Worm (Caenorhabditis elegans) whole organism, midembryonic: ENCODE data around the gene ZK563.2.
A peak's percentile ranks its signal among the peaks of the same experiment; 100 is the strongest.

Experiments used
- T22C8.4 ChIP-seq: fragments of 200-800 bp; sonication (Bioruptor generic); IDR thresholded peaks from 2 replicates; pipeline ENCODE4 v1.3.6; 2022; ENCODE audit warnings: missing genetic modification characterization, missing compliant biosample characterization
- cog-1 ChIP-seq: sonication (generic microtip); optimal IDR thresholded peaks from 2 replicates; lab custom pipeline; 2016; ENCODE audit warnings: missing genetic modification characterization, missing compliant biosample characterization
- flt-1 ChIP-seq: fragments of 200-800 bp; sonication (Bioruptor generic); IDR thresholded peaks from 2 replicates; pipeline ENCODE4 v1.3.6; 2022; ENCODE audit warnings: missing genetic modification characterization, missing compliant biosample characterization
- klf-2 ChIP-seq: fragments of 200-800 bp; sonication (Bioruptor generic); conservative IDR thresholded peaks from 2 replicates; pipeline ENCODE4 v1.3.6; 2022; ENCODE audit warnings: missing genetic modification reagents, missing genetic modification characterization, missing compliant biosample characterization
- med-1 ChIP-seq: sonication (generic microtip); optimal IDR thresholded peaks from 2 replicates; lab custom pipeline; 2017; ENCODE audit warnings: missing genetic modification characterization, mild to moderate bottlenecking, missing compliant biosample characterization, antibody characterized with exemption, missing genetic modification reagents; ENCODE audit not compliant: insufficient read depth
- ref-1 ChIP-seq: fragments of 200-800 bp; sonication (Bioruptor generic); conservative IDR thresholded peaks from 2 replicates; pipeline ENCODE4 v1.3.6; 2022; ENCODE audit warnings: missing genetic modification reagents, missing genetic modification characterization, missing compliant biosample characterization
- tab-1 ChIP-seq: fragments of 200-800 bp; sonication (Bioruptor generic); IDR thresholded peaks from 2 replicates; pipeline ENCODE4 v1.3.6; 2022; ENCODE audit warnings: missing genetic modification characterization, missing compliant biosample characterization
- ztf-23 ChIP-seq: fragments of 200-800 bp; sonication (Bioruptor generic); IDR thresholded peaks from 2 replicates; pipeline ENCODE4 v1.3.6; 2022; ENCODE audit warnings: missing genetic modification reagents, missing genetic modification characterization, missing compliant biosample characterization
- ztf-29 ChIP-seq: fragments of 200-800 bp; sonication (Bioruptor generic); IDR thresholded peaks from 2 replicates; pipeline ENCODE4 v1.3.6; 2022; ENCODE audit warnings: missing genetic modification reagents, missing genetic modification characterization, missing compliant biosample characterization

The ZK563.2 gene

DNA sequence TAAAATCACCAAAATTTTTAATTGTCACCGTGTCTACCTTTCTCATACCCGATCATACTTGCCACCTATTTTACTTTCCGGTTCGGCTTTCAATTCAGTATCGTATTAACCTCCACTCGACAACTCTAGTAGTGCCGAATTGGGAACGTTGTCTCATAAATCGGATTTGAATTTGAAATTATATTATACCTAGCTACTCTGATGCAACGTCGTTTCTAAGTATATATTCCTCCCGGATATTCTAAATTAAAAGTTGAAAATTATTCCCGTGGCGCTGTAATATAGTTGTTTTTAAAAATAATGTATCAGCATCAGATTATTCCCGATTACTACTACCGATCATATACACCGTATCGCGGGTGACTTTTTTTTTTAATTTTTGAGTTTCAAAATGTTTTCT is at the start of gene ZK563.2:
TSS of gene ZK563.2 (plus strand) at position 301 of the 400 bp plus-strand sequence.
- TF ChIP-seq T22C8.4 (no peak), ref-1 (no peak), med-1 (GFP tag; lab: Kevin White, UChicago) (no peak), ztf-29 (no peak), cog-1 (tag; lab: Kevin White, UChicago) (no peak), klf-2 (GFP tag; lab: Robert Waterston, UW) (no peak), tab-1 (GFP tag; lab: Robert Waterston, UW) (no peak), flt-1 (GFP tag; lab: Robert Waterston, UW) (no peak), ztf-23 (no peak)

- TF ChIP-seq T22C8.4 (no peak), ztf-29 (no peak), flt-1 (GFP tag; lab: Robert Waterston, UW) (no peak), ref-1 (no peak), cog-1 (tag; lab: Kevin White, UChicago) (no peak), tab-1 (GFP tag; lab: Robert Waterston, UW) (no peak)
Measured at ce11 chrX:3326175-3326574, 42.6 kb upstream of the ZK563.2 start, which contains the start of gene F11D5.6. F11D5.6 (minus strand) TSS chrX:3326275.

DNA sequence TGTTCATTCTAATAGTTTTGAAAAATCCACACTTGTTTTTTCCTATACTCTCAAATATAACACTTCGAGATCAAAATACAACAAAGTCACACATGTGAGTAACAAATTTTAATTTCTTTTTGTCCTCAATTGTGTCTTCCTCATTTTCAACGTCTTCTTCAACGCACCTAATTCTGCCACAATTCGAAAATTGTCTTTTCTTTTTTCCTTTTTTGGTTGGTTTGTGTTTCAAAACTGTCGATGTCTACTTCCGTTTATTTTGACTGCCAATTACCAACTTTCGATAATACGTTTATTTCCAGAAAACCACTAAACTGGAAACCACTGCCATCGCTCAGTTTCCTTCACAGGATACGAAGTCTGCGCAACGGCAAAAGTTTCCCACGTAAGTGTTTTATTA is 35.9 kb upstream of the ZK563.2 start, which contains the start of gene F11D5.1:
TSS of gene F11D5.1 (plus strand) at position 301 of the 400 bp plus-strand sequence.
- TF ChIP-seq ztf-29: no peak
- TF ChIP-seq klf-2 (GFP tag; lab: Robert Waterston, UW): no peak
- no peak for TF ChIP-seq T22C8.4
- TF ChIP-seq ztf-23: no peak
- TF ChIP-seq cog-1 (tag; lab: Kevin White, UChicago): no peak
- TF ChIP-seq flt-1 (GFP tag; lab: Robert Waterston, UW): no peak
- no peak for TF ChIP-seq med-1 (GFP tag; lab: Kevin White, UChicago)
- TF ChIP-seq tab-1 (GFP tag; lab: Robert Waterston, UW): no peak
- no peak for TF ChIP-seq ref-1

- TF ChIP-seq T22C8.4 (no peak), ztf-23 (no peak), tab-1 (GFP tag; lab: Robert Waterston, UW) (no peak), med-1 (GFP tag; lab: Kevin White, UChicago) (no peak), flt-1 (GFP tag; lab: Robert Waterston, UW) (no peak), klf-2 (GFP tag; lab: Robert Waterston, UW) (no peak), ref-1 (no peak), ztf-29 (no peak), cog-1 (tag; lab: Kevin White, UChicago) (no peak)
Measured at ce11 chrX:3334115-3334514, 34.6 kb upstream of the ZK563.2 start.

DNA sequence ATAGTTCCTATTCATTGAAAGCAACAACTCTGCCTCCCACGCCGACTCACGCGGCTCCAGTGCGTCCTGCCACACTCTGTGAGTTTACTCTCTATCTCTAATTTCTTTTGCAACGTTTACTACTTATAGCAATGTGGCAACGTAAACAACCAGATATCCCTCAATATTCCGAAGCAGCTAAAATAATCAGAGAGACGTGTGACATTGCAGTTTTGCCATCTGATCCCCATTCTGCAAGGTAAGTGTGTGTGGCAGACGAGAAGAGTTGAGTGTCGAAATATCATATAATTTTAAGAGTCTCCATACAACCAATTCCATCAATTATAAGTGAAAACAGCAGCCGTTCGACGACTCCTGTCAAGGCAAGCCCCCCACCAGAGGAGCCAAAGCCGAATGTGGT is 28.9 kb upstream of the ZK563.2 start:
- TF ChIP-seq ztf-29: no peak
- TF ChIP-seq flt-1 (GFP tag; lab: Robert Waterston, UW): no peak
- no peak for TF ChIP-seq med-1 (GFP tag; lab: Kevin White, UChicago)
- no peak for TF ChIP-seq ztf-23
- TF ChIP-seq cog-1 (tag; lab: Kevin White, UChicago): no peak
- TF ChIP-seq klf-2 (GFP tag; lab: Robert Waterston, UW): no peak
- TF ChIP-seq ref-1: no peak
- no peak for TF ChIP-seq T22C8.4
- TF ChIP-seq tab-1 (GFP tag; lab: Robert Waterston, UW): no peak

- TF ChIP-seq ztf-23 (no peak), T22C8.4 (no peak), flt-1 (GFP tag; lab: Robert Waterston, UW) (no peak), med-1 (GFP tag; lab: Kevin White, UChicago) (no peak), ref-1 (no peak), klf-2 (GFP tag; lab: Robert Waterston, UW) (no peak), ztf-29 (no peak), cog-1 (tag; lab: Kevin White, UChicago) (no peak), tab-1 (GFP tag; lab: Robert Waterston, UW) (no peak)
Measured at ce11 chrX:3343620-3344197, 25.1 kb upstream of the ZK563.2 start.

DNA sequence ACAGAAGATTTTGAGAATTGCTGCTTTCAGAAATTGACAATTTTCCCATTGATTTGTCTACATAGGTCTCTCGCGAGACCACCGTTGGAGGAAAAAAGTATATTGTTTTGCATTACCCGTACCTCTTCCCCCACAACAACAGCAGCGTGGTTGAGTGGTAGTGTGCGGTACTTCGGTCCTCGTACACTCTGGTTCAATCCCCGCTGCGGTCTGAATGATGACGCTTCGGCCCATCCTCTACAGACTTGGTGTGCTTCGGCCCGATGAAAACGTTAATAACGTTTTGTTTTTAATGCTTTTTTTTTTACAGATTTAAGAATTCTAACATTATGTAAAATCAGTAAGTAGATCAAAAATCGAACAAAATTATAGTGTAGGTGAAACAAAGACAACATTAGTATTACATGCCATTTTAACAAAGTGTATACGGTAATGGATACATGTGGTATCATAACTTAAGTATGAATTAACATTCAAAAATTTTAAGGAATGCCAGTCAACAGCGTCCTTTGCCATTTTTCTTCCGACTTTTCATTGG is 20.8 kb upstream of the ZK563.2 start, which contains the start of gene ZK816.3:
TSS of gene ZK816.3 (plus strand) at position 488 of the 538 bp plus-strand sequence.
- peak; percentile 93 for TF ChIP-seq flt-1 (GFP tag; lab: Robert Waterston, UW)
- TF ChIP-seq cog-1 (tag; lab: Kevin White, UChicago): peak; percentile 20
- TF ChIP-seq med-1 (GFP tag; lab: Kevin White, UChicago): peak; percentile 9
- TF ChIP-seq ref-1: peak; percentile 78
- TF ChIP-seq ztf-29: peak; percentile 88
- TF ChIP-seq ztf-23: peak; percentile 84
- TF ChIP-seq tab-1 (GFP tag; lab: Robert Waterston, UW): peak; percentile 91
- TF ChIP-seq T22C8.4: peak; percentile 83
- 0 out of 2 replicates have a peak, but pooled peaks have one; percentile 43 for TF ChIP-seq klf-2 (GFP tag; lab: Robert Waterston, UW)

DNA sequence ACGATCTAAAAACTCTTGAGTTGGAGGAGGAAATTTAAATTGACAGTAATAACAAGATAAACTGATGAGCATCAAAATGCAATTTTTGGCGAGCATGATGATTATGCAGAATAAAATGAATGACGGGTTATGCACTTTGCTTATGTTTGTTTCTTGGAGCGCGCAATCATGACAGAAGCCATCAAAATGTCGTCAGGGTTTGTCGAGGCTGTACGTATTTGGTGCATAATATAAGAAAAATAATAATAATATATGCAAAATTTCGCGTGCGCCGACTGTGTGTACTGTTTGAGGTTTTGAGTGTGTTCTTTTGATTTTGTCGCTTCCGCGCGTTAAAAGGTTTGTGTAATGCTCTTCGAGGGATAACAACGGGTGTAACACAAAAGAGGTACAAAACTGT is 18.5 kb upstream of the ZK563.2 start, which contains the start of gene nspg-4:
TSS of gene nspg-4 (minus strand) at position 101 of the 400 bp plus-strand sequence.
- TF ChIP-seq ztf-29: no peak

DNA sequence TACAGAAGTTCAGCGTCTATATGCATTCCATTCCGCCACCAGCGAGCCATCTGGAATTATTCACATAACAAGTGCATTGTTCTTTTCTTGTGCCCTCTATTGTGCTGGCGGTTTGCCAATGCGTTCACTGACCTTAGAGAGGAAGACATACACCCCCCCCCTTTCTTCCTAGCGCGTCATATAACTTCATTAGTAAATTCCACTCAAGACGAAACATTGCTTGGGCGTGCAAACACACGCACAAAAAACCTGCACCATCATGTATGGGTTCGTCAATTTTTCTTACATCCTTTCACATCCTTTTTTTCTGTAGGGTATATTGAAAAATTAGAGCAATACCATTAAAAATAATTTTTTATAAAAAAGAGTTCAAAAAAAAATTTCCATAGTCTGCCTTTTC is 17.2 kb upstream of the ZK563.2 start, which contains the start of gene ZK816.1:
TSS of gene ZK816.1 (plus strand) at position 187 of the 400 bp plus-strand sequence.
- TF ChIP-seq ztf-23 (no peak), tab-1 (GFP tag; lab: Robert Waterston, UW) (no peak), cog-1 (tag; lab: Kevin White, UChicago) (no peak), ref-1 (no peak), T22C8.4 (no peak), ztf-29 (no peak), flt-1 (GFP tag; lab: Robert Waterston, UW) (no peak), med-1 (GFP tag; lab: Kevin White, UChicago) (no peak), klf-2 (GFP tag; lab: Robert Waterston, UW) (no peak)

DNA sequence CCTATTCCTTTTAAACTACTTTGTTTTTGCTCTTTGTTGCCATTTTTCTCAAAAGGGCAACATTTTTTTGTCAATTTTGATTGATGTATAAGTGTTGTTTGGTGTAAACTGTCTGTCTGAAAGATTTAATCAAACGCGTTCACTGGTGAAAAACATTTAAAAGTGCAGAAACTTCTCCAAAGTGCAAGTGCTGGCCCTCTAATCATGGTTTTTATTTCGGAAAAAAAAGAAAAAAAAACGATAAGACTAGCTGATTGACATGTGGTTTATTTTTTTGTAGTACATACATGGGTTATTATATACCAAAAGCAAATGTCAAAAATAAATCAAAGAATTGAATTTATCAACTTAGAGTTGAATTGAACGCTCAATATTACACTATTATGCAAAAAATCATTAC is 6.4 kb upstream of the ZK563.2 start, which contains the start of gene dhs-26:
TSS of gene dhs-26 (minus strand) at position 116 of the 400 bp plus-strand sequence.
- TF ChIP-seq med-1 (GFP tag; lab: Kevin White, UChicago): no peak
- TF ChIP-seq klf-2 (GFP tag; lab: Robert Waterston, UW): no peak
- TF ChIP-seq T22C8.4: no peak
- no peak for TF ChIP-seq ztf-23
- TF ChIP-seq cog-1 (tag; lab: Kevin White, UChicago): no peak
- TF ChIP-seq flt-1 (GFP tag; lab: Robert Waterston, UW): no peak
- TF ChIP-seq tab-1 (GFP tag; lab: Robert Waterston, UW): no peak
- TF ChIP-seq ref-1: no peak
- TF ChIP-seq ztf-29: no peak
